Fruit fly (Drosophila melanogaster): ENCODE measurements around the gene CG7963.

The CG7963 gene

DNA sequence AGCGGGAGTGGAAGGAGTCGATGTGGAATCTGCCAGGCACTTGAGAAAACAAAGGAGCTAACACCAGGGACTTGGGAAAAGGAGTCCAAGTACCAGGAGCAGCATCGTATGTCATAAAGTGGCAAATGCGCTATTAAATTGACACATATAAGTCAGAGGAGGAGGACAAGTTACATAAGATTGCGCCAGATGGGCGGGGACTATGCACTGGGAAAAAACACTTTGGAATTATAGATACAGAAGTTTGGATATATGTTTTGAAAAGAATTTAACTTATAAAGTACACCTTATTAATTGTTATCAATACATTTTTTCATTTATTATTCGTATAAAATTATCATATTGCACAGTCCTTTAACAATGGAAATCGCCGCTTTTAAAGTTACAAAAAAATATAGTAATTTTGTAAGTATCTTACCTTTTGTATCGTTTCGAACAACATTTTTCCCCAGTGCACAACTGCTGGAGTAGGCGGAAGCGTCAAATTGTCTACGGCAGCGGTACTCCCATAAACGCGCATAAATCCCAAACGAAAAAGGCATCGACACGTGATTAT is 26.5 kb upstream of the CG7963 start:
- no peak for TF ChIP-seq cic (GFP tag; optimal IDR thresholded peaks at IDR 0.05)
- TF ChIP-seq ovo (GFP tag; optimal IDR thresholded peaks at IDR 0.05): no peak
- no peak for TF ChIP-seq CG5204 (GFP tag; optimal IDR thresholded peaks at IDR 0.05)
- TF ChIP-seq Mnt (GFP tag; optimal IDR thresholded peaks at IDR 0.05): no peak
- no peak for TF ChIP-seq tj (GFP tag; optimal IDR thresholded peaks at IDR 0.05)
- TF ChIP-seq cnc (optimal IDR thresholded peaks at IDR 0.05): no peak
- TF ChIP-seq CG33017 (tag; optimal IDR thresholded peaks at IDR 0.05): no peak
- no peak for TF ChIP-seq Crg-1 (GFP tag; optimal IDR thresholded peaks at IDR 0.05)
- TF ChIP-seq kay (GFP tag; ENCODE audit: borderline replicate concordance): no peak
- TF ChIP-seq CG1620 (GFP tag; optimal IDR thresholded peaks at IDR 0.05): no peak

- TF ChIP-seq toe (GFP tag; optimal IDR thresholded peaks at IDR 0.05) (no peak), CG7101 (tag; optimal IDR thresholded peaks at IDR 0.05) (peak; percentile 1), cic (GFP tag; optimal IDR thresholded peaks at IDR 0.05) (no peak), CG7045 (GFP tag; optimal IDR thresholded peaks at IDR 0.05) (no peak), CG5204 (GFP tag; optimal IDR thresholded peaks at IDR 0.05) (no peak), tj (GFP tag; optimal IDR thresholded peaks at IDR 0.05) (peak; percentile 23), ovo (GFP tag; optimal IDR thresholded peaks at IDR 0.05) (no peak), kay (GFP tag; ENCODE audit: borderline replicate concordance) (no peak), CG33017 (tag; optimal IDR thresholded peaks at IDR 0.05) (no peak), CG14711 (tag; optimal IDR thresholded peaks at IDR 0.05) (peak; percentile 16), Hr96 (GFP tag; optimal IDR thresholded peaks at IDR 0.05) (no peak), pad (GFP tag; optimal IDR thresholded peaks at IDR 0.05) (no peak), Crg-1 (GFP tag; optimal IDR thresholded peaks at IDR 0.05) (peak; percentile 20), Clk (GFP tag; optimal IDR thresholded peaks at IDR 0.05) (no peak), CG12768 (GFP tag; optimal IDR thresholded peaks at IDR 0.05) (no peak), CG11617 (GFP tag; optimal IDR thresholded peaks at IDR 0.05) (no peak), CG1620 (GFP tag; optimal IDR thresholded peaks at IDR 0.05) (no peak), bab1 (GFP tag; optimal IDR thresholded peaks at IDR 0.05) (peak; percentile 8)
Measured at dm6 chr3R:8340675-8341275, 21.9 kb upstream of the CG7963 start, which contains the start of the genes COX7A and Arl2. Gene COX7A (minus strand): TSS chr3R:8341043. Gene Arl2 (plus strand): TSS chr3R:8341100.

DNA sequence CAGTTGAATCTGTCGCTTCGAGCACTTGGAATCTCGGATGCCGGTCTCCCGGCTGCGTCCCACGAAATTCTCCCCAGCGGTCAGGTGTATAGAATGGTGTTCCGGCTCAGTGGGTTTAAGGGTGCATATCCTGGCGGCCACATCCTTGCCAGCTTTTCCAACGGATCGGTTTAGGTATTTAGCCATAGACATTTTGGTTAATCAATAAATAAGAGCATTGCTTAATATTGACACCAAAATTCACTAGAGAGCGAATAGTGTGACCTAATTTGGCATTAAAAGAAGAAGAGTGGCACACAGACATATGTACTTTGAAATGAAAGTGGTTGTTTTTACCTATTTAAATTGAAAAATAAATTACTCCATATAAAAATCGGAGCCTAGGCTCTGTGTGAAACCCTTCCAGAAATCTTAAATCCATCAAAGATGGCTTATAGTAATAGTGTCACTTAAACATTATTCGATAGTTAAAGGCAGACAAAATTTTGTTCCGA is 19.3 kb upstream of the CG7963 start, which contains the start of the genes PNKP and COX7AL:
TSS of gene PNKP (minus strand) at position 266 of the 494 bp plus-strand sequence.
TSS of gene COX7AL (plus strand) at position 419 of the 494 bp plus-strand sequence.
- no peak for TF ChIP-seq CG11617 (GFP tag; optimal IDR thresholded peaks at IDR 0.05)
- no peak for TF ChIP-seq Clk (GFP tag; optimal IDR thresholded peaks at IDR 0.05)
- TF ChIP-seq cic (GFP tag; optimal IDR thresholded peaks at IDR 0.05): no peak
- TF ChIP-seq tj (GFP tag; optimal IDR thresholded peaks at IDR 0.05): no peak
- no peak for TF ChIP-seq Hr96 (GFP tag; optimal IDR thresholded peaks at IDR 0.05)
- no peak for TF ChIP-seq CG1620 (GFP tag; optimal IDR thresholded peaks at IDR 0.05)
- no peak for TF ChIP-seq CG14711 (tag; optimal IDR thresholded peaks at IDR 0.05)
- TF ChIP-seq Crg-1 (GFP tag; optimal IDR thresholded peaks at IDR 0.05): no peak
- TF ChIP-seq kay (GFP tag; ENCODE audit: borderline replicate concordance): no peak
- TF ChIP-seq cnc (optimal IDR thresholded peaks at IDR 0.05): no peak
- no peak for TF ChIP-seq toe (GFP tag; optimal IDR thresholded peaks at IDR 0.05)
- no peak for TF ChIP-seq CG12768 (GFP tag; optimal IDR thresholded peaks at IDR 0.05)
- no peak for TF ChIP-seq Mnt (GFP tag; optimal IDR thresholded peaks at IDR 0.05)
- TF ChIP-seq bab1 (GFP tag; optimal IDR thresholded peaks at IDR 0.05): no peak

DNA sequence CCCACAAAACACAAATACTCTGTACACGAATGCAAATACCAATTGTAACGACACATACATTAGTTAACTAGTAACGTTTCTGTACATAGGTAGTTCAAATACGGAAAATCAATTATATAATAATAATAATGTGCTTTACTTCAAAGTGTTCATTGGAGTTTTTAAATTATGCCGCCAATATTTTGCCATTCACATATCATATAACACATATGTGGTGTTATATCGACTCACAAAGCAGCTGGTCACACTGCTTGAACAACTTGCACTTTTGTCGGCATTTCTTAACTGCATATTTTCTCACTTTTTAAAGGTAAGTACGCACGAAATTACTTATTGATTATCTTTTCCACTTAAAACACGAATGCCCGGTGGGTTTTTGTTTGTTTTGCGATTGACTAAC is 18.5 kb upstream of the CG7963 start, which contains the start of gene DppIII:
TSS of gene DppIII (plus strand) at position 227 of the 400 bp plus-strand sequence.
- TF ChIP-seq cnc (optimal IDR thresholded peaks at IDR 0.05) (peak in 1 of 2 experiments; percentile 40), ovo (GFP tag; optimal IDR thresholded peaks at IDR 0.05) (no peak)

dm6 chr3R:8347279-8347678 is 15.3 kb upstream of the CG7963 start, which contains the start of gene CG7352:
Gene CG7352 (plus strand): TSS chr3R:8347579.
- TF ChIP-seq toe (GFP tag; optimal IDR thresholded peaks at IDR 0.05) (no peak), cnc (optimal IDR thresholded peaks at IDR 0.05) (no peak), Clk (GFP tag; optimal IDR thresholded peaks at IDR 0.05) (no peak), CG12768 (GFP tag; optimal IDR thresholded peaks at IDR 0.05) (no peak), CG14711 (tag; optimal IDR thresholded peaks at IDR 0.05) (no peak), pad (GFP tag; optimal IDR thresholded peaks at IDR 0.05) (no peak), kay (GFP tag; ENCODE audit: borderline replicate concordance) (no peak), CG11617 (GFP tag; optimal IDR thresholded peaks at IDR 0.05) (no peak), Hr96 (GFP tag; optimal IDR thresholded peaks at IDR 0.05) (no peak), Crg-1 (GFP tag; optimal IDR thresholded peaks at IDR 0.05) (no peak), CG5204 (GFP tag; optimal IDR thresholded peaks at IDR 0.05) (no peak)

- TF ChIP-seq ovo (GFP tag; optimal IDR thresholded peaks at IDR 0.05) (no peak), Crg-1 (GFP tag; optimal IDR thresholded peaks at IDR 0.05) (no peak), toe (GFP tag; optimal IDR thresholded peaks at IDR 0.05) (no peak), CG33017 (tag; optimal IDR thresholded peaks at IDR 0.05) (no peak), CG14711 (tag; optimal IDR thresholded peaks at IDR 0.05) (no peak), cnc (optimal IDR thresholded peaks at IDR 0.05) (no peak), CG5204 (GFP tag; optimal IDR thresholded peaks at IDR 0.05) (no peak), CG11617 (GFP tag; optimal IDR thresholded peaks at IDR 0.05) (no peak), CG12768 (GFP tag; optimal IDR thresholded peaks at IDR 0.05) (no peak), CG7045 (GFP tag; optimal IDR thresholded peaks at IDR 0.05) (no peak), bab1 (GFP tag; optimal IDR thresholded peaks at IDR 0.05) (no peak), CG7101 (tag; optimal IDR thresholded peaks at IDR 0.05) (no peak), Hr96 (GFP tag; optimal IDR thresholded peaks at IDR 0.05) (no peak), cic (GFP tag; optimal IDR thresholded peaks at IDR 0.05) (no peak), tj (GFP tag; optimal IDR thresholded peaks at IDR 0.05) (no peak), CG1620 (GFP tag; optimal IDR thresholded peaks at IDR 0.05) (no peak), kay (GFP tag; ENCODE audit: borderline replicate concordance) (no peak)
Measured at dm6 chr3R:8347835-8348234, 14.8 kb upstream of the CG7963 start.

All from whole organism, adult.